Worm (Caenorhabditis elegans) whole organism, L4 larva: ENCODE results near the gene F36H5.17.

ENCODE experiments used
- F26F4.8 ChIP-seq: fragments of 200-800 bp; sonication (Bioruptor generic); conservative IDR thresholded peaks from 2 replicates; pipeline ENCODE4 v1.3.6; 2022; ENCODE audit warnings: missing genetic modification characterization, missing compliant biosample characterization
- F37D6.2 ChIP-seq: sonication (generic microtip); optimal IDR thresholded peaks from 2 replicates; lab custom pipeline; 2016; ENCODE audit warnings: mild to moderate bottlenecking, missing genetic modification characterization, missing compliant biosample characterization
- F49E8.2 ChIP-seq: sonication (generic microtip); optimal IDR thresholded peaks from 2 replicates; lab custom pipeline; 2016; ENCODE audit warnings: missing compliant biosample characterization, mild to moderate bottlenecking, missing genetic modification characterization, borderline replicate concordance
- Y48G9A.11 ChIP-seq: fragments of 200-800 bp; sonication (Bioruptor generic); IDR thresholded peaks from 2 replicates; pipeline ENCODE4 v1.3.6; 2022; ENCODE audit warnings: missing genetic modification reagents, missing genetic modification characterization, missing compliant biosample characterization
- Y75B8A.6 ChIP-seq: fragments of 200-800 bp; sonication (Bioruptor generic); IDR thresholded peaks from 2 replicates; pipeline ENCODE4 v1.3.6; 2022; ENCODE audit warnings: missing genetic modification reagents, missing genetic modification characterization, missing compliant biosample characterization
- aha-1 ChIP-seq: fragments of 150-350 bp; peaks from one replicate; lab custom pipeline; 2014; ENCODE audit warnings: missing biosample characterization, missing genetic modification characterization
- cey-2 ChIP-seq: sonication (generic microtip); optimal IDR thresholded peaks from 3 replicates; lab custom pipeline; 2017; ENCODE audit warnings: missing genetic modification characterization, mild to moderate bottlenecking, missing compliant biosample characterization, antibody characterized with exemption, borderline replicate concordance; ENCODE audit not compliant: insufficient read depth
- daf-19 ChIP-seq: fragments of 200-800 bp; sonication (Bioruptor generic); conservative IDR thresholded peaks from 2 replicates; pipeline ENCODE4 v1.3.6; 2022; ENCODE audit warnings: missing genetic modification characterization, missing compliant biosample characterization
- daf-8 ChIP-seq: fragments of 200-800 bp; sonication (Bioruptor generic); IDR thresholded peaks from 2 replicates; pipeline ENCODE4 v1.3.6; 2022; ENCODE audit warnings: missing genetic modification characterization, missing compliant biosample characterization
- dmd-9 ChIP-seq: fragments of 200-800 bp; sonication (Bioruptor generic); IDR thresholded peaks from 2 replicates; pipeline ENCODE4 v1.3.6; 2022; ENCODE audit warnings: missing genetic modification reagents, missing genetic modification characterization, missing compliant biosample characterization
- dpl-1 ChIP-seq: fragments of 150-350 bp; optimal IDR thresholded peaks from 2 replicates; lab custom pipeline; 2014; ENCODE audit warnings: missing biosample characterization, missing genetic modification reagents, missing genetic modification characterization
- dve-1 ChIP-seq: sonication (generic microtip); optimal IDR thresholded peaks from 2 replicates; lab custom pipeline; 2017; ENCODE audit warnings: antibody characterized with exemption, mild to moderate bottlenecking, missing genetic modification characterization, missing compliant biosample characterization; ENCODE audit not compliant: insufficient read depth
- egl-27 ChIP-seq: sonication (generic microtip); optimal IDR thresholded peaks from 3 replicates; lab custom pipeline; 2017; ENCODE audit warnings: missing biosample characterization, missing genetic modification reagents, missing genetic modification characterization
- egl-43 ChIP-seq: fragments of 200-800 bp; sonication (Bioruptor generic); IDR thresholded peaks from 2 replicates; pipeline ENCODE4 v1.3.6; 2022; ENCODE audit warnings: missing genetic modification reagents, missing genetic modification characterization, missing compliant biosample characterization
- fkh-10 ChIP-seq: fragments of 150-350 bp; optimal IDR thresholded peaks from 2 replicates; lab custom pipeline; 2014; ENCODE audit warnings: missing biosample characterization, missing genetic modification reagents, missing genetic modification characterization
- hif-1 ChIP-seq, 2 experiments: sonication (generic microtip); optimal IDR thresholded peaks; 2 replicates each; lab custom pipeline; 2016 to 2017; ENCODE audit warnings: missing compliant biosample characterization in 2 of 2, missing genetic modification characterization in 2 of 2, missing genetic modification reagents in 2 of 2, missing genotype in 2 of 2, mild to moderate bottlenecking in 1 of 2
- lsy-2 ChIP-seq, 2 experiments: fragments of 150-350 bp in 1 of 2; sonication (generic microtip) in 1 of 2; optimal IDR thresholded peaks; 2 replicates each; lab custom pipeline; 2014 to 2017; ENCODE audit warnings: missing biosample characterization in 2 of 2, missing genetic modification characterization in 2 of 2
- madf-5 ChIP-seq, 2 experiments: fragments of 200-800 bp; sonication (Bioruptor generic); IDR thresholded peaks; 2 replicates each; pipeline ENCODE4 v1.3.6; 2022; ENCODE audit warnings: missing compliant biosample characterization in 2 of 2, missing genetic modification characterization in 2 of 2
- nhr-237 ChIP-seq: sonication (generic microtip); optimal IDR thresholded peaks from 2 replicates; lab custom pipeline; 2017; ENCODE audit warnings: missing biosample characterization, missing genetic modification characterization
- nhr-41 ChIP-seq: fragments of 200-800 bp; sonication (Bioruptor generic); IDR thresholded peaks from 2 replicates; pipeline ENCODE4 v1.3.6; 2022; ENCODE audit warnings: missing genetic modification reagents, missing genetic modification characterization, missing compliant biosample characterization
- php-3 ChIP-seq: fragments of 200-800 bp; sonication (Bioruptor generic); IDR thresholded peaks from 2 replicates; pipeline ENCODE4 v1.3.6; 2022; ENCODE audit warnings: missing genetic modification reagents, missing genetic modification characterization, missing compliant biosample characterization
- rbr-2 ChIP-seq: sonication (generic microtip); optimal IDR thresholded peaks from 2 replicates; lab custom pipeline; 2016; ENCODE audit warnings: missing genotype, missing genetic modification characterization, missing compliant biosample characterization
- sdz-12 ChIP-seq: fragments of 200-800 bp; sonication (Bioruptor generic); optimal IDR thresholded peaks from 2 replicates; lab custom pipeline; 2018; ENCODE audit warnings: mild to moderate bottlenecking, missing genetic modification characterization, missing compliant biosample characterization
- snpc-1.2 ChIP-seq: fragments of 200-800 bp; sonication (Bioruptor generic); IDR thresholded peaks from 2 replicates; pipeline ENCODE4 v1.3.6; 2022; ENCODE audit warnings: missing genetic modification reagents, missing genetic modification characterization, missing compliant biosample characterization
- snpc-4 ChIP-seq: fragments of 150-350 bp; optimal IDR thresholded peaks from 2 replicates; lab custom pipeline; 2014; ENCODE audit warnings: missing biosample characterization, missing genetic modification characterization
- spr-3 ChIP-seq: fragments of 200-800 bp; sonication (Bioruptor generic); optimal IDR thresholded peaks from 2 replicates; lab custom pipeline; 2018; ENCODE audit warnings: mild to moderate bottlenecking, missing genetic modification characterization, missing compliant biosample characterization
- tra-1 ChIP-seq: fragments of 200-800 bp; sonication (Bioruptor generic); IDR thresholded peaks from 2 replicates; pipeline ENCODE4 v1.3.6; 2022; ENCODE audit warnings: missing genetic modification reagents, missing genetic modification characterization, missing compliant biosample characterization
- unc-130 ChIP-seq: sonication (generic microtip); optimal IDR thresholded peaks from 2 replicates; lab custom pipeline; 2016; ENCODE audit warnings: missing genetic modification reagents, missing genetic modification characterization, missing compliant biosample characterization
- unc-62 ChIP-seq, 3 experiments: fragments of 150-350 bp in 1 of 3; sonication (generic microtip); optimal IDR thresholded peaks in 2 of 3; peaks in 1 of 3; 1 replicate in 1 of 3; 2 replicates in 2 of 3; lab custom pipeline; 2014 to 2017; ENCODE audit warnings: missing biosample characterization in 3 of 3, missing genetic modification characterization in 3 of 3, missing genetic modification reagents in 3 of 3, missing genotype in 1 of 3
- ztf-7 ChIP-seq: fragments of 150-350 bp; optimal IDR thresholded peaks from 2 replicates; lab custom pipeline; 2014; ENCODE audit warnings: missing biosample characterization, missing genetic modification characterization

F36H5.17 gene

DNA sequence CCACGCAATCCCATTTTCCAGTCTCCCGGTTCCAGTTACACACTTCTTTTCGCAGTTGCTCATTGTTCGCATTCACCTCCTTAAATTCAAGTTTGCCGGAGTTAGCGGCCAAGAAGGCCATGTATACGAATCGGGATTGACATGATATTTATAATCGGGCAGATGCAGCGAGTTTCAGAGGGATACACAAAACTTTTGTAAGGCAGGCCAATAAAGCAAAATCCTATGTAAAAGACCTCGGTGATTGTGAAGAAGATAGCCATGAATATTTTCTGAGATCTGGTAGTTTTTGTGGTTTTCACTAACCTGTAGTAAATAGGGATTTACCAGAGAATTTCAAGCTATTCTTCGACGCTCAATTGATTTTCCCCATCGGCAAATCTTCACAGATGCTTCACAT lies 10.7 kb upstream of the F36H5.17 start:
- no peak for TF ChIP-seq egl-27 (tag; lab: Kevin White, UChicago)
- peak in 1 of 2 experiments; percentile 93 for TF ChIP-seq unc-62 (GFP tag; optimal IDR thresholded peaks at IDR 0.05 in 1 of 2; lab: Kevin White, UChicago)
- TF ChIP-seq unc-62 (tag; optimal IDR thresholded peaks at IDR 0.05; lab: Kevin White, UChicago) = no peak
- TF ChIP-seq, all 104 proteins: peak for 1

DNA sequence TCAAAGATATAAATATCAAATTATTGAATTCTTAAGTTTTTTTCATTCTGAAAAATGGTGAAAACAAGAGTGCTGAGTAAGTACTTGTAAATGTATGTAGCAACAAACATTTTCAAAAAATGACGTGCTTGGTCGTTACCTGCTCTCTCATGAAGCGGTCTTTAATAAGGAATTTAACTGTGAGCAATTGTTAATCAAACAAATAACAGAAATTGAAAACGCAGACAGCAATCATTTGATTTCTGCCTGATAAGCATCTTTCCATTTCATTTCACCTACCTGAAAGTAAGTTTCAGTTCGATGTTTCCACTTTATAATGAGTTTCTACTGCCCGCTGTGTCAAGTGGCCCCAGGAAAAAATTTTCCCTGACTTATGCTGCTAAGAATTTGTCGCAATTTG lies 7.1 kb upstream of the F36H5.17 start, which contains the start of gene math-28:
TSS of gene math-28 (plus strand) at position 301 of the 400 bp plus-strand sequence.
- TF ChIP-seq madf-5 (GFP tag; IDR thresholded peaks at IDR 0.05; lab: Robert Waterston, UW) = no peak
- peak; percentile 55 for TF ChIP-seq aha-1 (tag; lab: Kevin White, UChicago)
- TF ChIP-seq, all 104 proteins: peak for 1

DNA sequence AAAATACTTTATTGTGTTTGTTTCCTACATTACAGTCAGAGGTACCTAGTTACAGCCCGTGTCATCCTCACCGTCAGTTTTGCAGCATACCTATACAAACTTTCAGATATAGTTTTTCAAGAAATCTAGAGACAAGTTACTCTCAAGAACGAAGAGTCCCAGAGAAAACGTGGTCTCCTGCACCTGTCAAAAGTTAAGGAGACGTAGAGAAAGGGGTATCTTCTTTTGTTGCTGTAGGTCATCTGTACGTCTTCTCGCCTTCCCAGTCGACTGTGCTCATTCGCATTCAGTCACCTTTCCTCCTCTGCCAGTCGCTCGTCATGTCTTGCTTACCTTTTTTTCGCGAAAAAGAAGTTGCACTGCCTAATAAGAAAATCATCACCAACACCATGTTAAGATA lies 5.6 kb upstream of the F36H5.17 start, which contains the start of gene F36H5.4:
TSS of gene F36H5.4 (plus strand) at position 301 of the 400 bp plus-strand sequence.
- no peak for TF ChIP-seq cey-2 (tag; lab: Kevin White, UChicago)
- no peak for TF ChIP-seq F37D6.2 (tag; lab: Kevin White, UChicago)
- no peak for TF ChIP-seq spr-3 (GFP tag; lab: Kevin White, UChicago)

DNA sequence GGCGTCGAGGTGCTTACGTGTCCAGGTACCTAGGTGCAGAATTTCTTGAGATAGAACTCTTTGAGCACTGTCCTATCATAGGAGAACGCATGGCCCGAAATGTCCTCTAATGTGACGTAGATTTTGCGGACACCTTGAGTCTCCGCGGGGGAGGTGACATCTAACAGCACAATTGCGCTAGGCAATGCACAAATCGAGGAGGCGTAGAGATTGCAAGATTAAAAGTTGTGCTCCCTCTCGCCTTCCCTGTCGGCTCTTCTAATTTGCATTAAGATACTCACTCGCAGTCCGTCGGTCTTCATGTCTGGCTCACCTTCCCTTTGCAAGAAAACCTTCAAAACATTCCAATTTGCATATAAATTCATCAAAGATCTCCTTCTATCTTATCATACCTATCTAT lies 3.6 kb upstream of the F36H5.17 start, which contains the start of gene F36H5.18:
TSS of gene F36H5.18 (plus strand) at position 301 of the 400 bp plus-strand sequence.
- TF ChIP-seq rbr-2 (no peak), F49E8.2 (no peak), nhr-41 (no peak), php-3 (GFP tag; lab: Robert Waterston, UW) (no peak), F26F4.8 (GFP tag; lab: Robert Waterston, UW) (no peak), snpc-4 (no peak), fkh-10 (GFP tag; lab: Kevin White, UChicago) (no peak), nhr-237 (tag; lab: Kevin White, UChicago) (no peak), Y48G9A.11 (GFP tag; lab: Robert Waterston, UW) (no peak), Y75B8A.6 (GFP tag; lab: Robert Waterston, UW) (no peak), sdz-12 (GFP tag; lab: Kevin White, UChicago) (no peak), dmd-9 (no peak), tra-1 (GFP tag; lab: Robert Waterston, UW) (no peak), snpc-1.2 (GFP tag; lab: Robert Waterston, UW) (no peak), ztf-7 (no peak), daf-19 (GFP tag; lab: Robert Waterston, UW) (no peak), lsy-2 (tag; optimal IDR thresholded peaks at IDR 0.05; lab: Kevin White, UChicago) (no peak), dpl-1 (no peak), daf-8 (GFP tag; lab: Robert Waterston, UW) (no peak)

DNA sequence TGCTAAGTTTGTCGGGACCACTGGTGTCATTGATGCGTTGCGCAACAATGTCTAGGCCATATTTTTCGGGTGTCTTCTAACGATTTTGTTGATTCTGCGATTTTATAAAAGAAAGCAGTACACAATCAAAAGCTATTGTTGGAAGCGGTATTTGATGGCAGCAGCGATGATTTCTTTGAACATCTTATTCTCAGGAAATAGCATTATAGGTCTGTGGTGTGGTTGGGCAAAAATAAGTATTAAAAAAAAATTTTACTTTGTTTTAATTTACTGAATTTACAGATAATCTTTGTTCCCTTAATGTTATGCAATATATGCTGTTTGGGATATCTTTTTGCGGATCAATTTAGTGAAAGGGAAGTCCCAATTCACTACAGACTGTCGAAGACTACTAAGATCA lies 1.1 kb upstream of the F36H5.17 start, which contains the start of gene F36H5.10:
TSS of gene F36H5.10 (plus strand) at position 301 of the 400 bp plus-strand sequence.
- TF ChIP-seq aha-1 (tag; lab: Kevin White, UChicago) (peak; percentile 7), hif-1 (tag; optimal IDR thresholded peaks at IDR 0.05; lab: Kevin White, UChicago) (no peak)

DNA sequence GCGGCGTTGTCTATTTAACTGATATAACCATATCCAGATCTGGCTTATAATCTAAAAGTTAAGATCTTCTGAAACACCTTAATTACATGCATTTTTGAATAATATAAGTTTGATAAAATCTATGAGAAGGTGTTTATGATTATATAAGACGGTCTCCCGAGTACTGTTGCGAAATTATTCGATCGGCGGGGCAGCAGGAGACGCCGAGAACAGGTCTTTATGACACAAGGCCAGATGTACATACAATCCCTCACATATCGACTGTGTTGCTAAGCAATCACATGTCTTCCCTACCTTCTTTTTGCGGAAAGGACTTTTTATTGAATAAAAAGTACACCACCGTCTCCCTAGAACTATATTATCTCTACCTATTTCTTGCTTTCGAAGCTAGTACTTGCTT lies 610 bp upstream of the F36H5.17 start, which contains the start of gene fbxb-53:
TSS of gene fbxb-53 (plus strand) at position 301 of the 400 bp plus-strand sequence.
- TF ChIP-seq unc-130 (GFP tag; lab: Kevin White, UChicago) = no peak
- no peak for TF ChIP-seq dve-1 (tag; lab: Kevin White, UChicago)
- no peak for TF ChIP-seq egl-43
- peak in 1 of 2 experiments; percentile 31 for TF ChIP-seq unc-62 (GFP tag; optimal IDR thresholded peaks at IDR 0.05 in 1 of 2; lab: Kevin White, UChicago)
- TF ChIP-seq unc-62 (tag; optimal IDR thresholded peaks at IDR 0.05; lab: Kevin White, UChicago) = no peak
